Worm (Caenorhabditis elegans): ENCODE results near the gene T04C10.3.

The T04C10.3 gene

DNA sequence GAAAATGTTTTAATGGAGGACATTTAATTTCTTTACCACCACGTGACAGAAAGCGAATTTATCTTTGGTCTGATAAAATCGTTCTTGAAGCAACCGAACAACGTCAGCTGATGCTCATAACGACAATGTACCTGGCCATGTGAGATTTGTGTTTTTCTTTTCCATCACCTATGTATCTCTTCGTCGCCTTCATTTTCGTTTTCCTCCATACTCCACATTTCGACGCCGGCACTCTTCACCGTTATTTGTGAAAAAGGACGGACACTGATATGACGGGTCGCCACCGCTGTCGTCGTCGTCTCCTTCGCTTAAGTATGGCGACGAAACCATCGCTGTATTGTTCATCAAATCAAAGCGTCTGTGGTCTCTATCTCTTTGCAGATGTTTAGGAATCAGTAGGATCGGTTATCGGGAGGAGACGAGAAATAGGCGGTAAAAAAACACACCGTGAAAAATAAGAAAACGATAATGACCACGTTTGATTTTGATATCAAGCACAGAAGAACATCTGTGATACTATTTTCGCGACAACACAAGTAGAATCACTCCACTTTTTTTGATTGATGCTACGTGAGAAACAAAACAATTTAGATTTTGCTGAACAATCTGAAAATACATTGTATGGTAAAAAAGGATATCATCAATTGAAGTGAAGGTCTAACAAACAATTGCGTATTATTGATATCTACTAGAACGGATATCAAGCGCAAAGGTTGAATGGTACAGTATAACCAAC is 25.2 kb upstream of the T04C10.3 start:
- TF ChIP-seq ets-5 (GFP tag; IDR thresholded peaks at IDR 0.05) (no peak), snpc-4 (tag; optimal IDR thresholded peaks at IDR 0.05) (peak; percentile 4), nhr-90 (tag; optimal IDR thresholded peaks at IDR 0.05; ENCODE audit: poor library complexity) (peak; percentile 57), ztf-4 (tag; optimal IDR thresholded peaks at IDR 0.05) (no peak), efl-3 (GFP tag; optimal IDR thresholded peaks at IDR 0.05) (no peak), elt-3 (tag; optimal IDR thresholded peaks at IDR 0.05) (peak in 3 of 6 experiments; percentile 24 to 72 (median 34)), C34B4.2 (tag; optimal IDR thresholded peaks at IDR 0.05) (no peak), egl-13 (tag; optimal IDR thresholded peaks at IDR 0.05) (no peak), mep-1 (tag; optimal IDR thresholded peaks at IDR 0.05) (peak; percentile 22), nhr-71 (tag; optimal IDR thresholded peaks at IDR 0.05) (peak; percentile 82), nhr-19 (GFP tag; conservative IDR thresholded peaks at IDR 0.05) (peak; percentile 57), lsy-2 (tag; optimal IDR thresholded peaks at IDR 0.05) (peak in 1 of 2 experiments; percentile 8), efl-1 (optimal IDR thresholded peaks at IDR 0.05) (no peak), efl-1 (GFP tag; optimal IDR thresholded peaks at IDR 0.05 in 1 of 2) (peak in 1 of 2 experiments; percentile 92), nhr-20 (tag; optimal IDR thresholded peaks at IDR 0.05) (peak; percentile 91), lin-35 (GFP tag; optimal IDR thresholded peaks at IDR 0.05) (peak in 1 of 2 experiments; percentile 67), tlp-1 (tag; optimal IDR thresholded peaks at IDR 0.05) (no peak), blmp-1 (tag; optimal IDR thresholded peaks at IDR 0.05) (peak; percentile 83), nhr-77 (tag; optimal IDR thresholded peaks at IDR 0.05) (no peak), nhr-47 (tag; optimal IDR thresholded peaks at IDR 0.05) (peak; percentile 34), fkh-8 (tag; optimal IDR thresholded peaks at IDR 0.05) (no peak), elt-2 (tag; optimal IDR thresholded peaks at IDR 0.05) (peak; percentile 55), ceh-8 (GFP tag; optimal IDR thresholded peaks at IDR 0.05) (no peak), mdl-1 (tag; optimal IDR thresholded peaks at IDR 0.05) (peak in 1 of 2 experiments; percentile 72), snu-23 (GFP tag; optimal IDR thresholded peaks at IDR 0.05) (peak; percentile 67), dpl-1 (GFP tag; optimal IDR thresholded peaks at IDR 0.05) (no peak), fkh-4 (tag; optimal IDR thresholded peaks at IDR 0.05; ENCODE audit: borderline replicate concordance) (no peak), lin-14 (GFP tag; optimal IDR thresholded peaks at IDR 0.05) (peak; percentile 71), grh-1 (GFP tag; IDR thresholded peaks at IDR 0.05) (peak; percentile 58; the same call in 1 of the 2 replicates), nhr-85 (tag) (peak; percentile 97), nhr-76 (tag; optimal IDR thresholded peaks at IDR 0.05) (no peak), tbx-2 (tag; optimal IDR thresholded peaks at IDR 0.05) (peak; percentile 34)

DNA sequence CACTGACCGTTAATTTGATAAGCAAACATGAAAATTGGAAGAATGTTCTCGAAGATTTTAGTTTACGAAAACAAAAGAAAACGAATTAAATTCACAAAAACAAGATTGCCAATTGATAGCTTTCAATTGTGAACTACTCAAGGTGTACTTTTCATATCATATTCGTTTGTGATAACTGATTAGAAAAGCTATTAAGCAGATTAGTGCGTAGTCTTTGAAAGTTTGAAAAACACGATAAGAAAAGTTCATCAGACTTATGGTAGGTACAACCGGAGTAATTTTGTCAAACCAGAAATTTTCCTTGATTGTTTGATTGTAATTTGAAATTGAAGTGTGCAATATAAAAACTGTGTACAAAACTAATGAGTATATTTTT is 24.6 kb upstream of the T04C10.3 start:
- TF ChIP-seq mab-9 (GFP tag; IDR thresholded peaks at IDR 0.05), result no peak
- no peak for TF ChIP-seq efl-1 (optimal IDR thresholded peaks at IDR 0.05)
- TF ChIP-seq efl-1 (GFP tag; optimal IDR thresholded peaks at IDR 0.05 in 1 of 2), result peak in 1 of 2 experiments; percentile 71
- no peak for TF ChIP-seq dsc-1 (tag; optimal IDR thresholded peaks at IDR 0.05)
- no peak for TF ChIP-seq egl-27 (tag; optimal IDR thresholded peaks at IDR 0.05)
- peak in 2 of 6 experiments; percentile 1 to 48 for TF ChIP-seq elt-3 (tag; optimal IDR thresholded peaks at IDR 0.05)
- TF ChIP-seq ztf-4 (tag; optimal IDR thresholded peaks at IDR 0.05), result no peak
- TF ChIP-seq elt-2 (tag; optimal IDR thresholded peaks at IDR 0.05), result peak; percentile 68
- no peak for TF ChIP-seq ztf-11 (tag; optimal IDR thresholded peaks at IDR 0.05)
- TF ChIP-seq ceh-90 (tag; optimal IDR thresholded peaks at IDR 0.05), result no peak
- TF ChIP-seq hpl-2 (GFP tag; optimal IDR thresholded peaks at IDR 0.05), result no peak
- no peak for TF ChIP-seq Y116A8C.19 (tag; optimal IDR thresholded peaks at IDR 0.05; ENCODE audit: borderline replicate concordance)
- TF ChIP-seq nhr-237 (tag; optimal IDR thresholded peaks at IDR 0.05), result no peak
- TF ChIP-seq unc-130 (tag; optimal IDR thresholded peaks at IDR 0.05), result no peak
